Fruit fly (Drosophila melanogaster) whole organism, pupa: ENCODE data around the gene Appl.
"Not testable (repeated sequence)": the region's sequence is repeated elsewhere in the genome, so short reads cannot be mapped to it uniquely, and the experiment has no call there.

Source experiments
- CG10348 ChIP-seq: fragments of 200-800 bp; sonication (Bioruptor generic); IDR thresholded peaks from 2 replicates; pipeline ENCODE4 v1.3.6; 2022; ENCODE audit warnings: missing biosample characterization, missing genetic modification characterization
- CG14655 ChIP-seq: fragments of 200-800 bp; sonication (Bioruptor generic); optimal IDR thresholded peaks from 3 replicates; lab custom pipeline; 2017; ENCODE audit warnings: mild to moderate bottlenecking, missing biosample characterization, missing genetic modification reagents, missing genetic modification characterization
- CG17806 ChIP-seq: fragments of 200-800 bp; sonication (Bioruptor generic); optimal IDR thresholded peaks from 2 replicates; lab custom pipeline; 2018; ENCODE audit warnings: missing biosample characterization, mild to moderate bottlenecking, missing genetic modification characterization, moderate library complexity
- CG32121 ChIP-seq: fragments of 200-800 bp; sonication (Bioruptor generic); IDR thresholded peaks from 2 replicates; pipeline ENCODE4 v1.3.6; 2022; ENCODE audit warnings: missing biosample characterization, missing genetic modification characterization
- D1 ChIP-seq: fragments of 200-800 bp; sonication (Bioruptor generic); optimal IDR thresholded peaks from 2 replicates; lab custom pipeline; 2018; ENCODE audit warnings: missing biosample characterization, mild to moderate bottlenecking, missing genetic modification characterization, moderate library complexity
- EcR ChIP-seq: fragments of 200-800 bp; sonication (Bioruptor generic); optimal IDR thresholded peaks from 3 replicates; lab custom pipeline; 2019; ENCODE audit warnings: missing biosample characterization, missing genetic modification characterization, mild to moderate bottlenecking, moderate library complexity, missing genetic modification reagents
- Pif1B ChIP-seq: fragments of 200-800 bp; sonication (Bioruptor generic); optimal IDR thresholded peaks from 3 replicates; lab custom pipeline; 2016; ENCODE audit warnings: missing biosample characterization, missing genetic modification characterization
- rn ChIP-seq: fragments of 200-800 bp; sonication (Bioruptor generic); IDR thresholded peaks from 2 replicates; pipeline ENCODE4 v1.3.6; 2022; ENCODE audit warnings: missing biosample characterization, missing genetic modification characterization

dm6 chrX:481642-482041 lies 48.7 kb upstream of the Appl start, which contains the start of gene CG3176:
- TF ChIP-seq CG17806 (tag; lab: Kevin White, UChicago); rn (GFP tag; lab: Robert Waterston, UW); CG32121 (GFP tag; lab: Robert Waterston, UW); D1 (tag; lab: Kevin White, UChicago); Pif1B (GFP tag; lab: Kevin White, UChicago); CG10348; EcR (GFP tag; lab: Kevin White, UChicago); CG14655: not testable (repeated sequence)
